Fruit fly (Drosophila melanogaster) whole organism, embryonic: ENCODE results near the gene CG34107.

ENCODE experiments used
- Abd-B ChIP-seq: fragments of 200-800 bp; sonication (Bioruptor generic); optimal IDR thresholded peaks from 2 replicates; lab custom pipeline; 2018; ENCODE audit warnings: missing biosample characterization, mild to moderate bottlenecking, missing genetic modification characterization, moderate library complexity
- B-H1 ChIP-seq: fragments of 200-800 bp; sonication (Bioruptor generic); IDR thresholded peaks from 3 replicates; pipeline ENCODE4 v1.3.6; 2022; ENCODE audit warnings: missing biosample characterization, missing genetic modification characterization
- CG10462 ChIP-seq: fragments of 200-800 bp; sonication (Bioruptor generic); optimal IDR thresholded peaks from 2 replicates; lab custom pipeline; 2016; ENCODE audit warnings: missing biosample characterization, missing genetic modification characterization
- CG10543 ChIP-seq: fragments of 200-800 bp; sonication (Bioruptor generic); optimal IDR thresholded peaks from 3 replicates; lab custom pipeline; 2017; ENCODE audit warnings: missing biosample characterization, mild to moderate bottlenecking, missing genetic modification characterization, moderate library complexity
- CG10654 ChIP-seq: fragments of 200-800 bp; sonication (Bioruptor generic); optimal IDR thresholded peaks from 2 replicates; lab custom pipeline; 2016; ENCODE audit warnings: missing biosample characterization, missing genetic modification characterization
- CG13296 ChIP-seq: fragments of 200-800 bp; sonication (Bioruptor generic); optimal IDR thresholded peaks from 3 replicates; lab custom pipeline; 2018; ENCODE audit warnings: missing biosample characterization, mild to moderate bottlenecking, missing genetic modification characterization
- CG13624 ChIP-seq: fragments of 200-800 bp; sonication (Bioruptor generic); optimal IDR thresholded peaks from 2 replicates; lab custom pipeline; 2016; ENCODE audit warnings: missing biosample characterization, missing genetic modification characterization
- CG14860 ChIP-seq: fragments of 200-800 bp; sonication (Bioruptor generic); IDR thresholded peaks from 3 replicates; pipeline ENCODE4 v1.3.6; 2022; ENCODE audit warnings: missing biosample characterization, missing genetic modification characterization; ENCODE audit not compliant: partially characterized antibody
- CG15011 ChIP-seq: fragments of 200-800 bp; sonication (Bioruptor generic); optimal IDR thresholded peaks from 3 replicates; lab custom pipeline; 2018; ENCODE audit warnings: missing biosample characterization, mild to moderate bottlenecking, missing genetic modification characterization
- CG16813 ChIP-seq: fragments of 200-800 bp; sonication (Bioruptor generic); IDR thresholded peaks from 3 replicates; pipeline ENCODE4 v1.3.6; 2022; ENCODE audit warnings: missing biosample characterization, missing genetic modification characterization; ENCODE audit not compliant: partially characterized antibody
- CG2875 ChIP-seq: fragments of 200-800 bp; sonication (Bioruptor generic); optimal IDR thresholded peaks from 2 replicates; lab custom pipeline; 2017; ENCODE audit warnings: missing biosample characterization, mild to moderate bottlenecking, missing genetic modification characterization, missing genetic modification reagents
- CG31441 ChIP-seq: fragments of 200-800 bp; sonication (Bioruptor generic); IDR thresholded peaks from 2 replicates; pipeline ENCODE4 v1.3.6; 2022; ENCODE audit warnings: missing biosample characterization, missing genetic modification characterization
- CG3163 ChIP-seq: fragments of 200-800 bp; sonication (Bioruptor generic); optimal IDR thresholded peaks from 3 replicates; lab custom pipeline; 2016; ENCODE audit warnings: missing biosample characterization, missing genetic modification characterization
- CG3847 ChIP-seq: fragments of 200-800 bp; sonication (Bioruptor generic); IDR thresholded peaks from 2 replicates; pipeline ENCODE4 v1.3.6; 2022; ENCODE audit warnings: missing biosample characterization, missing genetic modification characterization
- CG43689 ChIP-seq: fragments of 200-800 bp; sonication (Bioruptor generic); IDR thresholded peaks from 2 replicates; pipeline ENCODE4 v1.3.6; 2022; ENCODE audit warnings: missing biosample characterization, missing genetic modification characterization
- CG4404 ChIP-seq: fragments of 200-800 bp; sonication (Bioruptor generic); IDR thresholded peaks from 2 replicates; pipeline ENCODE4 v1.3.6; 2022; ENCODE audit warnings: missing biosample characterization, missing genetic modification characterization
- CG4424 ChIP-seq: fragments of 200-800 bp; sonication (Bioruptor generic); optimal IDR thresholded peaks from 3 replicates; lab custom pipeline; 2016; ENCODE audit warnings: missing biosample characterization, missing genetic modification characterization
- CG5953 ChIP-seq: fragments of 200-800 bp; sonication (Bioruptor generic); IDR thresholded peaks from 2 replicates; pipeline ENCODE4 v1.3.6; 2022; ENCODE audit warnings: missing biosample characterization, missing genetic modification characterization
- CG7987 ChIP-seq: fragments of 200-800 bp; sonication (Bioruptor generic); optimal IDR thresholded peaks from 2 replicates; lab custom pipeline; 2018; ENCODE audit warnings: missing biosample characterization, mild to moderate bottlenecking, missing genetic modification characterization, moderate library complexity
- CG8765 ChIP-seq: fragments of 200-800 bp; sonication (Bioruptor generic); IDR thresholded peaks from 2 replicates; pipeline ENCODE4 v1.3.6; 2022; ENCODE audit warnings: missing biosample characterization, missing genetic modification characterization
- D ChIP-seq, 2 experiments: fragments of 200-800 bp in 1 of 2; fragments of >200 bp in 1 of 2; sonication (Bioruptor generic) in 1 of 2; optimal IDR thresholded peaks; 2 replicates in 1 of 2; 3 replicates in 1 of 2; lab custom pipeline; 2017; ENCODE audit warnings: mild to moderate bottlenecking in 1 of 2, missing biosample characterization in 1 of 2, missing genetic modification characterization in 1 of 2, missing genetic modification reagents in 1 of 2
- D19A ChIP-seq: fragments of 200-800 bp; optimal IDR thresholded peaks from 3 replicates; lab custom pipeline; 2019; ENCODE audit warnings: missing biosample characterization, mild to moderate bottlenecking, missing genetic modification characterization, moderate library complexity
- Dll ChIP-seq: fragments of 200-800 bp; sonication (Bioruptor generic); IDR thresholded peaks from 4 replicates; pipeline ENCODE4 v1.3.6; 2022; ENCODE audit warnings: missing biosample characterization, missing genetic modification characterization; ENCODE audit not compliant: partially characterized antibody
- Lhr ChIP-seq: fragments of 200-800 bp; sonication (Bioruptor generic); optimal IDR thresholded peaks from 3 replicates; lab custom pipeline; 2017; ENCODE audit warnings: mild to moderate bottlenecking, missing biosample characterization, missing genetic modification reagents, missing genetic modification characterization
- MESR4 ChIP-seq: fragments of 200-800 bp; sonication (Bioruptor generic); optimal IDR thresholded peaks from 2 replicates; lab custom pipeline; 2018; ENCODE audit warnings: missing biosample characterization, mild to moderate bottlenecking, missing genetic modification characterization, moderate library complexity
- NC2α ChIP-seq: fragments of 200-800 bp; sonication (Bioruptor generic); optimal IDR thresholded peaks from 2 replicates; lab custom pipeline; 2016; ENCODE audit warnings: missing biosample characterization, missing genetic modification characterization
- NC2β ChIP-seq: fragments of 200-800 bp; sonication (Bioruptor generic); optimal IDR thresholded peaks from 2 replicates; lab custom pipeline; 2016; ENCODE audit warnings: missing biosample characterization, missing genetic modification characterization
- NFAT ChIP-seq: fragments of 200-800 bp; sonication (Bioruptor generic); IDR thresholded peaks from 2 replicates; pipeline ENCODE4 v1.3.6; 2022; ENCODE audit warnings: missing biosample characterization, missing genetic modification characterization
- Stat92E ChIP-seq, 3 experiments: fragments of >200 bp in 2 of 3; fragments of 200-800 bp in 1 of 3; sonication (Bioruptor generic) in 1 of 3; optimal IDR thresholded peaks; 2 replicates each; lab custom pipeline; 2017 to 2019; ENCODE audit warnings: missing biosample characterization in 3 of 3, missing genetic modification characterization in 3 of 3, mild to moderate bottlenecking in 1 of 3, moderate library complexity in 1 of 3
- ash1 ChIP-seq: fragments of 200-800 bp; sonication (Bioruptor generic); optimal IDR thresholded peaks from 2 replicates; lab custom pipeline; 2018; ENCODE audit warnings: missing biosample characterization, mild to moderate bottlenecking, missing genetic modification characterization
- bigmax ChIP-seq: fragments of 200-800 bp; sonication (Bioruptor generic); optimal IDR thresholded peaks from 2 replicates; lab custom pipeline; 2018; ENCODE audit warnings: missing biosample characterization, mild to moderate bottlenecking, missing genetic modification characterization
- dan ChIP-seq: fragments of 200-800 bp; sonication (Bioruptor generic); IDR thresholded peaks from 2 replicates; pipeline ENCODE4 v1.3.6; 2022; ENCODE audit warnings: missing biosample characterization, missing genetic modification characterization
- disco-r ChIP-seq: fragments of 200-800 bp; sonication (Bioruptor generic); optimal IDR thresholded peaks from 2 replicates; lab custom pipeline; 2016; ENCODE audit warnings: missing biosample characterization, missing genetic modification characterization
- dmrt11E ChIP-seq: fragments of 200-800 bp; sonication (Bioruptor generic); optimal IDR thresholded peaks from 3 replicates; lab custom pipeline; 2018; ENCODE audit warnings: missing biosample characterization, mild to moderate bottlenecking, missing genetic modification characterization, moderate library complexity
- eve ChIP-seq, 2 experiments: fragments of >200 bp; optimal IDR thresholded peaks; 2 replicates each; lab custom pipeline; 2017; ENCODE audit warnings: missing biosample characterization in 2 of 2, missing genetic modification characterization in 2 of 2
- ewg ChIP-seq: fragments of 200-800 bp; sonication (Bioruptor generic); optimal IDR thresholded peaks from 3 replicates; lab custom pipeline; 2017; ENCODE audit warnings: mild to moderate bottlenecking, missing biosample characterization, missing genetic modification reagents, missing genetic modification characterization
- fu2 ChIP-seq: fragments of 200-800 bp; sonication (Bioruptor generic); optimal IDR thresholded peaks from 2 replicates; lab custom pipeline; 2016; ENCODE audit warnings: missing biosample characterization, missing genetic modification characterization
- grn ChIP-seq: fragments of 200-800 bp; sonication (Bioruptor generic); optimal IDR thresholded peaks from 3 replicates; lab custom pipeline; 2017; ENCODE audit warnings: missing biosample characterization, missing genetic modification characterization
- knrl ChIP-seq: fragments of 200-800 bp; sonication (Bioruptor generic); IDR thresholded peaks from 3 replicates; pipeline ENCODE4 v1.3.6; 2022; ENCODE audit warnings: missing biosample characterization, missing genetic modification characterization; ENCODE audit not compliant: partially characterized antibody
- maf-S ChIP-seq: fragments of 200-800 bp; sonication (Bioruptor generic); optimal IDR thresholded peaks from 2 replicates; lab custom pipeline; 2016; ENCODE audit warnings: missing biosample characterization, missing genetic modification characterization
- phol ChIP-seq: fragments of 200-800 bp; sonication (Bioruptor generic); optimal IDR thresholded peaks from 3 replicates; lab custom pipeline; 2018; ENCODE audit warnings: missing biosample characterization, mild to moderate bottlenecking, missing genetic modification characterization, moderate library complexity
- sc ChIP-seq, 3 experiments: fragments of >200 bp in 2 of 3; fragments of 200-800 bp in 1 of 3; sonication (Bioruptor generic) in 1 of 3; optimal IDR thresholded peaks; 2 replicates in 2 of 3; 3 replicates in 1 of 3; lab custom pipeline; 2017; ENCODE audit warnings: mild to moderate bottlenecking in 1 of 3, missing biosample characterization in 1 of 3, missing genetic modification characterization in 1 of 3, missing genetic modification reagents in 1 of 3
- schlank ChIP-seq: fragments of 200-800 bp; sonication (Bioruptor generic); optimal IDR thresholded peaks from 2 replicates; lab custom pipeline; 2018; ENCODE audit warnings: missing biosample characterization, mild to moderate bottlenecking, missing genetic modification characterization
- sima ChIP-seq: fragments of 200-800 bp; sonication (Bioruptor generic); optimal IDR thresholded peaks from 2 replicates; lab custom pipeline; 2016; ENCODE audit warnings: missing biosample characterization, missing genetic modification characterization
- sqz ChIP-seq: fragments of 200-800 bp; sonication (Bioruptor generic); optimal IDR thresholded peaks from 3 replicates; lab custom pipeline; 2018; ENCODE audit warnings: missing biosample characterization, mild to moderate bottlenecking, missing genetic modification characterization
- stwl ChIP-seq: fragments of 200-800 bp; sonication (Bioruptor generic); optimal IDR thresholded peaks from 3 replicates; lab custom pipeline; 2018; ENCODE audit warnings: missing biosample characterization, mild to moderate bottlenecking, missing genetic modification characterization, moderate library complexity
- trem ChIP-seq: fragments of 200-800 bp; optimal IDR thresholded peaks from 3 replicates; lab custom pipeline; 2019; ENCODE audit warnings: missing biosample characterization, mild to moderate bottlenecking, missing genetic modification characterization, moderate library complexity
- zen2 ChIP-seq: fragments of 200-800 bp; sonication (Bioruptor generic); IDR thresholded peaks from 3 replicates; pipeline ENCODE4 v1.3.6; 2022; ENCODE audit warnings: missing biosample characterization, missing genetic modification characterization; ENCODE audit not compliant: partially characterized antibody

The CG34107 gene

DNA sequence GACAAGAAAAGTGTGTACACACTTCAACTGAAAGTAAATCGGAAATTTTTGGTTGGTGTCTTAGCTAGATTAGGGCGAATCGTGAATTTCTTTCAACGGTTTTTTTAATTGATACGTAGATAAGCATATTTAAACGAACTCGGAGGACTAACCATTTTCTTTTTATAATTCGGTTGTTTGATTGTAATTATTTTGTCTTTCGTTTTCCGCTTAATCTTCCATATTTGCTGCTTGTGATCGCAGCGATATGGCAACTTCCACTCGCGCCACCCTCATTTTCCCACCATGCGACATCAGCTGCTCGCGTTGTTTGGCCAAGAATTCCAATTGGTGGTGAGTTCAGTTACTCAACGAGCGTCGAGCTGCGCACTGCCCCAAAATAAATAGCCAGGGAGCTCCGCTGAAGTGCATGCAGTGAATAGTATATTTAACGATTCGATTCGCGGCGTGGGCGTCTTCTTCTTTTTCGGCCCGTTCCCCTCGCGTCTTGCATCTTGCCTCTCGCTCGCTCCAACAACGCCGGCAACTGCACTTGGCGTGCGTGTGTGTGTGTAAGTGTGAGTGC is 39.3 kb downstream of the CG34107 start, which contains the start of gene Nuak (continued):
- TF ChIP-seq D19A (tag; lab: Kevin White, UChicago) (peak; percentile 13), CG31441 (GFP tag; lab: Robert Waterston, UW) (no peak), CG10543 (peak; percentile 89), CG13296 (GFP tag; lab: Kevin White, UChicago) (peak; percentile 45), sc (optimal IDR thresholded peaks at IDR 0.05; lab: Kevin White, UChicago) (no peak), sc (GFP tag; optimal IDR thresholded peaks at IDR 0.05; lab: Kevin White, UChicago) (peak; percentile 10), D (optimal IDR thresholded peaks at IDR 0.05; lab: Kevin White, UChicago) (no peak), D (GFP tag; optimal IDR thresholded peaks at IDR 0.05; lab: Kevin White, UChicago) (peak; percentile 39), MESR4 (GFP tag; lab: Kevin White, UChicago) (peak; percentile 33), B-H1 (no peak), trem (tag; lab: Kevin White, UChicago) (peak; percentile 85), sima (peak; percentile 61), NFAT (GFP tag; lab: Robert Waterston, UW) (no peak), Lhr (GFP tag; lab: Kevin White, UChicago) (peak; percentile 88), knrl (no peak), schlank (tag; lab: Kevin White, UChicago) (peak; percentile 76), CG16813 (no peak), NC2β (GFP tag; lab: Kevin White, UChicago) (peak; percentile 84), zen2 (GFP tag; lab: Robert Waterston, UW) (no peak), CG4404 (no peak), CG43689 (GFP tag; lab: Robert Waterston, UW) (no peak), Abd-B (peak; percentile 83), stwl (peak; percentile 94), maf-S (GFP tag; lab: Kevin White, UChicago) (peak; percentile 87), dan (GFP tag; lab: Robert Waterston, UW) (no peak), CG3163 (GFP tag; lab: Kevin White, UChicago) (peak; percentile 85), CG3847 (GFP tag; lab: Robert Waterston, UW) (no peak), grn (GFP tag; lab: Kevin White, UChicago) (peak; percentile 76), CG7987 (GFP tag; lab: Kevin White, UChicago) (peak; percentile 79), dmrt11E (tag; lab: Kevin White, UChicago) (peak; percentile 73), ash1 (GFP tag; lab: Kevin White, UChicago) (no peak), bigmax (GFP tag; lab: Kevin White, UChicago) (peak; percentile 21), NC2α (GFP tag; lab: Kevin White, UChicago) (peak; percentile 71), eve (GFP tag; optimal IDR thresholded peaks at IDR 0.05; lab: Kevin White, UChicago) (no peak), CG10462 (GFP tag; lab: Kevin White, UChicago) (peak; percentile 70), ewg (peak; percentile 78), CG10654 (GFP tag; lab: Kevin White, UChicago) (peak; percentile 90), CG5953 (no peak), disco-r (GFP tag; lab: Kevin White, UChicago) (peak; percentile 80), sqz (GFP tag; lab: Kevin White, UChicago) (peak; percentile 14), CG2875 (GFP tag; lab: Kevin White, UChicago) (peak; percentile 74), CG8765 (GFP tag; lab: Robert Waterston, UW) (no peak), fu2 (GFP tag; lab: Kevin White, UChicago) (peak; percentile 96), CG14860 (GFP tag; lab: Robert Waterston, UW) (no peak), Dll (GFP tag; lab: Robert Waterston, UW) (no peak), phol (tag; lab: Kevin White, UChicago) (peak; percentile 93), Stat92E (GFP tag; optimal IDR thresholded peaks at IDR 0.05; lab: Kevin White, UChicago) (peak in 1 of 3 experiments; percentile 81), CG13624 (GFP tag; lab: Kevin White, UChicago) (peak; percentile 99), CG15011 (GFP tag; lab: Kevin White, UChicago) (peak; percentile 66), CG4424 (GFP tag; lab: Kevin White, UChicago) (peak; percentile 85)
